Fruit fly (Drosophila melanogaster): Measurements from ENCODE around the gene CG31915.
A peak's percentile ranks its signal among the peaks of the same experiment; 100 is the strongest.

CG31915 gene

DNA sequence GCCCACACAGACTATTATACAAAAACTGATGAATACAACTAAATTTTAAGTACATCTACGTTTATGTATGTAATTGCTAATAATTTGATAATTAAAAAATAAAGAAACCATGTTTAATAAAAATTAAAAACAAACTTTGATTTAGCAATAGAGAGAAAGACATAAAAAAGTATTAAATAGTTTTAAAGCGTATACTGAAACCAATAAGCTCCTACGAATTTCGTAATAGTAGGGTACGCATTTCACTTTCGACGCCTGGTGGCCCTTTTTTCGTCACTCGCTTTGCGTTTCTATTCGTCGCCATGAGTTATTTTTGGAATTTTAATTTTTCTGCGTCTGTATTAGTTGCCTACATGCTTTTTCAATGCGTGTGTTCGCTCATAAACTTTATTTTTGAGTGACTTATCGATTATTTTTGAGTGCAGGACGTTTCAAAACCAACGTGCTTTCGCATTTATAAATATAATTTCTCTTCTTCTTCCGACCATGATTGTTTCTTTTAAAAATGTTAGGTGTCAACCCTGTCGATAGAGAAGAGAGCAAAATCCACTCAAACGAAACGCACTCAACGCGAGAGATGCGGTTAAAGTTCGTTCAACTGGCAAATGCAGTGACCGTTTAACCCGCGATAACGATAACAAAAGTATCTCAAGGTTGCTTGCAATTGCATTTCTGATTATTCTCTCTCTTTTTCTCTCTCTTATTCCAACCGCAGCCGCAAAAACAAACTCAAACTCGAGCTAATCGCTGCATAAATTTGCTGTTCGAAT lies 18.8 kb downstream of the CG31915 start, which contains the start of gene Oscillin (continued):
- TF ChIP-seq Sry-δ (GFP tag; optimal IDR thresholded peaks at IDR 0.05) (peak; percentile 32), CG30020 (tag; optimal IDR thresholded peaks at IDR 0.05) (peak; percentile 51), CG1529 (GFP tag; optimal IDR thresholded peaks at IDR 0.05) (no peak), gt (GFP tag; IDR thresholded peaks at IDR 0.05) (no peak), CG2712 (tag; optimal IDR thresholded peaks at IDR 0.05) (peak; percentile 95), CG1024 (GFP tag; IDR thresholded peaks at IDR 0.05) (peak; percentile 56), ash1 (GFP tag; optimal IDR thresholded peaks at IDR 0.05) (no peak), CG4360 (GFP tag; IDR thresholded peaks at IDR 0.05) (0 out of 2 replicates have a peak, but pooled peaks have one; percentile 4), CoRest (tag; optimal IDR thresholded peaks at IDR 0.05) (peak; percentile 85), gcm2 (GFP tag; optimal IDR thresholded peaks at IDR 0.05) (no peak), slou (GFP tag; optimal IDR thresholded peaks at IDR 0.05) (peak; percentile 62), CG15601 (tag; optimal IDR thresholded peaks at IDR 0.05) (peak; percentile 90), CG10959 (GFP tag; IDR thresholded peaks at IDR 0.05) (peak; percentile 24; the same call in 1 of the 2 replicates), CG2678 (tag; optimal IDR thresholded peaks at IDR 0.05) (peak; percentile 92), Bteb2 (GFP tag; optimal IDR thresholded peaks at IDR 0.05) (peak; percentile 79), CG9609 (GFP tag; optimal IDR thresholded peaks at IDR 0.05) (no peak), CG33557 (GFP tag; optimal IDR thresholded peaks at IDR 0.05) (peak; percentile 17), CG10267 (tag; optimal IDR thresholded peaks at IDR 0.05) (peak; percentile 83), Jarid2 (GFP tag; optimal IDR thresholded peaks at IDR 0.05) (no peak), grn (GFP tag; optimal IDR thresholded peaks at IDR 0.05) (no peak), hth (optimal IDR thresholded peaks at IDR 0.05) (no peak), Trl (optimal IDR thresholded peaks at IDR 0.05) (peak; percentile 54 to 55), Trl (GFP tag; optimal IDR thresholded peaks at IDR 0.05) (peak; percentile 36), CG10543 (GFP tag; optimal IDR thresholded peaks at IDR 0.05) (peak; percentile 47), Ets97D (GFP tag; optimal IDR thresholded peaks at IDR 0.05) (no peak), CG33213 (GFP tag; optimal IDR thresholded peaks at IDR 0.05) (peak; percentile 41), nmo (GFP tag; optimal IDR thresholded peaks at IDR 0.05) (peak; percentile 93), CG14860 (GFP tag; IDR thresholded peaks at IDR 0.05; ENCODE audit: partially characterized antibody) (peak; percentile 83), CG3065 (GFP tag; optimal IDR thresholded peaks at IDR 0.05) (peak; percentile 67), CG12104 (GFP tag; optimal IDR thresholded peaks at IDR 0.05) (peak; percentile 80), Opbp (GFP tag; IDR thresholded peaks at IDR 0.05; ENCODE audit: partially characterized antibody) (peak; percentile 93; the same call in 2 of the 3 replicates), CG17328 (GFP tag; IDR thresholded peaks at IDR 0.05) (peak; percentile 66), Rx (GFP tag; IDR thresholded peaks at IDR 0.05) (peak; percentile 52; the same call in 1 of the 2 replicates), CG17186 (GFP tag; optimal IDR thresholded peaks at IDR 0.05) (no peak), CG16813 (GFP tag; IDR thresholded peaks at IDR 0.05; ENCODE audit: partially characterized antibody) (peak; percentile 68; the same call in 2 of the 3 replicates), sob (GFP tag; IDR thresholded peaks at IDR 0.05) (peak; percentile 81), CG2129 (GFP tag; IDR thresholded peaks at IDR 0.05; ENCODE audit: partially characterized antibody) (0 out of 2 replicates have a peak, but pooled peaks have one; percentile 15), CG12391 (tag; optimal IDR thresholded peaks at IDR 0.05) (peak; percentile 48), CG17385 (GFP tag; optimal IDR thresholded peaks at IDR 0.05) (peak; percentile 89), CG10366 (GFP tag; IDR thresholded peaks at IDR 0.05) (peak; percentile 60; the same call in 1 of the 2 replicates), CG7928 (GFP tag; optimal IDR thresholded peaks at IDR 0.05) (no peak), luna (GFP tag; optimal IDR thresholded peaks at IDR 0.05) (no peak), CG34422 (GFP tag; IDR thresholded peaks at IDR 0.05) (peak; percentile 87), Gsc (GFP tag; IDR thresholded peaks at IDR 0.05) (no peak), sens (GFP tag) (peak; percentile 87), unpg (GFP tag; optimal IDR thresholded peaks at IDR 0.05) (peak; percentile 88), ind (GFP tag; optimal IDR thresholded peaks at IDR 0.05) (peak; percentile 71), Spps (tag; optimal IDR thresholded peaks at IDR 0.05) (peak; percentile 84), CG15011 (GFP tag; optimal IDR thresholded peaks at IDR 0.05) (peak; percentile 66), jumu (GFP tag; optimal IDR thresholded peaks at IDR 0.05) (no peak)
